Fruit fly (Drosophila melanogaster): ENCODE data around the gene BckdhA.

BckdhA gene

dm6 chr3R:9516400-9516852, 39.2 kb upstream of the BckdhA start:
- TF ChIP-seq ovo (GFP tag; optimal IDR thresholded peaks at IDR 0.05): peak; percentile 12
- TF ChIP-seq CG14711 (tag; optimal IDR thresholded peaks at IDR 0.05): peak; percentile 31
- no peak for TF ChIP-seq Clk (GFP tag; optimal IDR thresholded peaks at IDR 0.05)

- peak; percentile 92 for TF ChIP-seq CG33017 (tag; optimal IDR thresholded peaks at IDR 0.05)
- no peak for TF ChIP-seq ovo (GFP tag; optimal IDR thresholded peaks at IDR 0.05)
- no peak for TF ChIP-seq CG5204 (GFP tag; optimal IDR thresholded peaks at IDR 0.05)
- TF ChIP-seq Crg-1 (GFP tag; optimal IDR thresholded peaks at IDR 0.05): no peak
- TF ChIP-seq CG14711 (tag; optimal IDR thresholded peaks at IDR 0.05): peak; percentile 86
- peak; percentile 50 for TF ChIP-seq tj (GFP tag; optimal IDR thresholded peaks at IDR 0.05)
- peak; percentile 94 for TF ChIP-seq Hr96 (GFP tag; optimal IDR thresholded peaks at IDR 0.05)
- peak; percentile 91 for TF ChIP-seq kay (GFP tag; ENCODE audit: borderline replicate concordance)
- peak; percentile 91 for TF ChIP-seq CG7101 (tag; optimal IDR thresholded peaks at IDR 0.05)
- TF ChIP-seq pad (GFP tag; optimal IDR thresholded peaks at IDR 0.05): peak; percentile 64
- TF ChIP-seq CG12768 (GFP tag; optimal IDR thresholded peaks at IDR 0.05): peak; percentile 95
- TF ChIP-seq CG11617 (GFP tag; optimal IDR thresholded peaks at IDR 0.05): peak; percentile 60
- TF ChIP-seq CG7045 (GFP tag; optimal IDR thresholded peaks at IDR 0.05): peak; percentile 96
- TF ChIP-seq cic (GFP tag; optimal IDR thresholded peaks at IDR 0.05): peak; percentile 83
- TF ChIP-seq toe (GFP tag; optimal IDR thresholded peaks at IDR 0.05): no peak
- peak; percentile 90 for TF ChIP-seq Clk (GFP tag; optimal IDR thresholded peaks at IDR 0.05)
- TF ChIP-seq cnc (optimal IDR thresholded peaks at IDR 0.05): no peak
- TF ChIP-seq bab1 (GFP tag; optimal IDR thresholded peaks at IDR 0.05): peak; percentile 40
- peak; percentile 81 for TF ChIP-seq Mnt (GFP tag; optimal IDR thresholded peaks at IDR 0.05)
- peak; percentile 14 for TF ChIP-seq CG1620 (GFP tag; optimal IDR thresholded peaks at IDR 0.05)
Measured at dm6 chr3R:9527907-9528842, 27.4 kb upstream of the BckdhA start.

- TF ChIP-seq CG14711 (tag; optimal IDR thresholded peaks at IDR 0.05) (no peak), CG11617 (GFP tag; optimal IDR thresholded peaks at IDR 0.05) (no peak), Clk (GFP tag; optimal IDR thresholded peaks at IDR 0.05) (no peak), CG33017 (tag; optimal IDR thresholded peaks at IDR 0.05) (peak; percentile 51), kay (GFP tag; ENCODE audit: borderline replicate concordance) (peak; percentile 71), tj (GFP tag; optimal IDR thresholded peaks at IDR 0.05) (peak; percentile 21), CG7101 (tag; optimal IDR thresholded peaks at IDR 0.05) (peak; percentile 8), CG7045 (GFP tag; optimal IDR thresholded peaks at IDR 0.05) (peak; percentile 7)
Measured at dm6 chr3R:9529387-9529897, 26.1 kb upstream of the BckdhA start.

- TF ChIP-seq toe (GFP tag; optimal IDR thresholded peaks at IDR 0.05) (no peak), ovo (GFP tag; optimal IDR thresholded peaks at IDR 0.05) (peak; percentile 68), kay (GFP tag; ENCODE audit: borderline replicate concordance) (peak; percentile 19)
Measured at dm6 chr3R:9529913-9530312, 25.7 kb upstream of the BckdhA start.

DNA sequence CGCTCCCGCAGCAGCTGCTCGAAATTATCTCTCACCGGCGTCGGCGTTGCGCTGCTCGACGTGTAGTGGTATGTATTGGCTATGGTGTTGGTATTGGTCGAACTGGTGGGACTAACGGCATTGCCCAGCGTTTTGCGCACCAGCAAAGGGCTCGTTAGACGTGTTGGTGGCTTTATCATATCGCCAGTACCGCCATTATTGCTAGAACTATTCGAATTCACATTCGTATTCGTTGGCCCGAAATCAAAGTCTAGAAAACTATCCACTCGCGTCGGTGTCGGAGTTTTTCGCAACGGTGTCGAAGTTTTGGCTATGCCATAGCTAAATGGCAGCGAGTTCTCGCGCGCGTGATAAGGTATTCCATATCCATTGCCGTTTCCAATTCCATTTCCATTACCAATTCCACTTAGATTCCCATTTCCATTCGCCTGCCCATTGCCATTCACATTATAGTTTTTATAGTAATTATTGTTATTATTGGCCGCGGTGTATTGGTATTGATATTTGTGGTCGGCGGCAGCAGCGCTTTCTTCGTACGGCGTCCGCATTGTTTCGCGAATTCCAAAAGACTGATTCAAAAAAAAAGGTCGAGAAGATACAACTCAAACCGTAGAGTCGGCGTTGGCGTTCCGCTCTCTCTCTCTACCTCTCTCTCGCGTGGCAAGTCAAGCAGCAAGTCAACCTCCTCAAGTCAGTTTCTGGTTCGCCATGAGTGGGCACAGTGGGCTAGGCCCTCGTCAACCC, 23.0 kb upstream of the BckdhA start, which contains the start of gene by:
TSS of gene by (minus strand) at position 575 of the 744 bp plus-strand sequence.
- TF ChIP-seq cic (GFP tag; optimal IDR thresholded peaks at IDR 0.05) (peak; percentile 85), tj (GFP tag; optimal IDR thresholded peaks at IDR 0.05) (no peak), Hr96 (GFP tag; optimal IDR thresholded peaks at IDR 0.05) (no peak), CG12768 (GFP tag; optimal IDR thresholded peaks at IDR 0.05) (peak; percentile 39), CG7045 (GFP tag; optimal IDR thresholded peaks at IDR 0.05) (no peak), Crg-1 (GFP tag; optimal IDR thresholded peaks at IDR 0.05) (no peak), ovo (GFP tag; optimal IDR thresholded peaks at IDR 0.05) (peak; percentile 64), kay (GFP tag; ENCODE audit: borderline replicate concordance) (peak; percentile 56), Clk (GFP tag; optimal IDR thresholded peaks at IDR 0.05) (no peak), CG1620 (GFP tag; optimal IDR thresholded peaks at IDR 0.05) (no peak), pad (GFP tag; optimal IDR thresholded peaks at IDR 0.05) (no peak), bab1 (GFP tag; optimal IDR thresholded peaks at IDR 0.05) (no peak), toe (GFP tag; optimal IDR thresholded peaks at IDR 0.05) (no peak), CG11617 (GFP tag; optimal IDR thresholded peaks at IDR 0.05) (no peak)
